Fruit fly (Drosophila melanogaster) whole organism, embryonic: Measurements from ENCODE around the gene Trmt6.
A peak's percentile ranks its signal among the peaks of the same experiment; 100 is the strongest.

Experiments used
- Aef1 ChIP-seq: fragments of 200-800 bp; sonication (Bioruptor generic); IDR thresholded peaks from 3 replicates; pipeline ENCODE4 v1.3.6; 2022; ENCODE audit warnings: missing biosample characterization, missing genetic modification characterization
- Antp ChIP-seq: fragments of 200-800 bp; sonication (Bioruptor generic); optimal IDR thresholded peaks from 3 replicates; lab custom pipeline; 2016; ENCODE audit warnings: missing biosample characterization, missing genetic modification characterization
- CG10321 ChIP-seq: fragments of 200-800 bp; sonication (Bioruptor generic); IDR thresholded peaks from 2 replicates; pipeline ENCODE4 v1.3.6; 2022; ENCODE audit warnings: missing biosample characterization, missing genetic modification characterization
- CG10654 ChIP-seq: fragments of 200-800 bp; sonication (Bioruptor generic); optimal IDR thresholded peaks from 2 replicates; lab custom pipeline; 2016; ENCODE audit warnings: missing biosample characterization, missing genetic modification characterization
- CG11398 ChIP-seq: fragments of 200-800 bp; sonication (Bioruptor generic); optimal IDR thresholded peaks from 2 replicates; lab custom pipeline; 2016; ENCODE audit warnings: missing biosample characterization, missing genetic modification characterization
- CG12236 ChIP-seq: fragments of 200-800 bp; sonication (Bioruptor generic); optimal IDR thresholded peaks from 2 replicates; lab custom pipeline; 2016; ENCODE audit warnings: missing biosample characterization, missing genetic modification characterization
- CG12299 ChIP-seq: fragments of 200-800 bp; sonication (Bioruptor generic); optimal IDR thresholded peaks from 2 replicates; lab custom pipeline; 2018; ENCODE audit warnings: missing biosample characterization, mild to moderate bottlenecking, missing genetic modification characterization
- CG12942 ChIP-seq: fragments of 200-800 bp; sonication (Bioruptor generic); optimal IDR thresholded peaks from 3 replicates; lab custom pipeline; 2016; ENCODE audit warnings: missing biosample characterization, missing genetic modification characterization
- CG15011 ChIP-seq: fragments of 200-800 bp; sonication (Bioruptor generic); optimal IDR thresholded peaks from 3 replicates; lab custom pipeline; 2018; ENCODE audit warnings: missing biosample characterization, mild to moderate bottlenecking, missing genetic modification characterization
- CG16863 ChIP-seq: fragments of 200-800 bp; sonication (Bioruptor generic); optimal IDR thresholded peaks from 3 replicates; lab custom pipeline; 2016; ENCODE audit warnings: missing biosample characterization, missing genetic modification characterization
- CG17612 ChIP-seq: fragments of 200-800 bp; sonication (Bioruptor generic); IDR thresholded peaks from 2 replicates; pipeline ENCODE4 v1.3.6; 2022; ENCODE audit warnings: missing biosample characterization, missing genetic modification characterization
- CG17829 ChIP-seq: fragments of 200-800 bp; optimal IDR thresholded peaks from 2 replicates; lab custom pipeline; 2019; ENCODE audit warnings: missing biosample characterization, mild to moderate bottlenecking, missing genetic modification characterization, moderate library complexity
- CG31388 ChIP-seq: fragments of 200-800 bp; sonication (Bioruptor generic); optimal IDR thresholded peaks from 2 replicates; lab custom pipeline; 2016; ENCODE audit warnings: missing biosample characterization, missing genetic modification characterization
- CG8290 ChIP-seq, 3 experiments: fragments of 200-800 bp; sonication (Bioruptor generic); optimal IDR thresholded peaks; 2 replicates each; lab custom pipeline; 2016 to 2019; ENCODE audit warnings: missing biosample characterization in 3 of 3, missing genetic modification characterization in 3 of 3, mild to moderate bottlenecking in 2 of 3, moderate library complexity in 1 of 3
- CG8924 ChIP-seq: fragments of 200-800 bp; optimal IDR thresholded peaks from 3 replicates; lab custom pipeline; 2019; ENCODE audit warnings: missing biosample characterization, mild to moderate bottlenecking, missing genetic modification characterization, moderate library complexity
- CG9876 ChIP-seq: fragments of 200-800 bp; sonication (Bioruptor generic); optimal IDR thresholded peaks from 2 replicates; lab custom pipeline; 2016; ENCODE audit warnings: missing biosample characterization, missing genetic modification characterization
- Camta ChIP-seq: fragments of 200-800 bp; sonication (Bioruptor generic); optimal IDR thresholded peaks from 2 replicates; lab custom pipeline; 2016; ENCODE audit warnings: missing biosample characterization, missing genetic modification characterization
- D19A ChIP-seq: fragments of 200-800 bp; optimal IDR thresholded peaks from 3 replicates; lab custom pipeline; 2019; ENCODE audit warnings: missing biosample characterization, mild to moderate bottlenecking, missing genetic modification characterization, moderate library complexity
- HHEX ChIP-seq: fragments of 200-800 bp; sonication (Bioruptor generic); optimal IDR thresholded peaks from 3 replicates; lab custom pipeline; 2017; ENCODE audit warnings: missing biosample characterization, mild to moderate bottlenecking, missing genetic modification characterization, missing genetic modification reagents
- HLHmδ ChIP-seq: fragments of 200-800 bp; sonication (Bioruptor generic); optimal IDR thresholded peaks from 2 replicates; lab custom pipeline; 2018; ENCODE audit warnings: missing biosample characterization, mild to moderate bottlenecking, missing genetic modification characterization, moderate library complexity
- HmgD ChIP-seq: fragments of 200-800 bp; sonication (Bioruptor generic); optimal IDR thresholded peaks from 3 replicates; lab custom pipeline; 2016; ENCODE audit warnings: missing biosample characterization, missing genetic modification characterization
- Lhr ChIP-seq: fragments of 200-800 bp; sonication (Bioruptor generic); optimal IDR thresholded peaks from 3 replicates; lab custom pipeline; 2017; ENCODE audit warnings: mild to moderate bottlenecking, missing biosample characterization, missing genetic modification reagents, missing genetic modification characterization
- MTF-1 ChIP-seq: fragments of 200-800 bp; sonication (Bioruptor generic); optimal IDR thresholded peaks from 2 replicates; lab custom pipeline; 2018; ENCODE audit warnings: missing biosample characterization, mild to moderate bottlenecking, missing genetic modification characterization, borderline replicate concordance
- Neu2 ChIP-seq: fragments of 200-800 bp; sonication (Bioruptor generic); optimal IDR thresholded peaks from 3 replicates; lab custom pipeline; 2016; ENCODE audit warnings: missing biosample characterization, missing genetic modification characterization, borderline replicate concordance
- Spps ChIP-seq: fragments of 200-800 bp; sonication (Bioruptor generic); optimal IDR thresholded peaks from 2 replicates; lab custom pipeline; 2018; ENCODE audit warnings: missing biosample characterization, mild to moderate bottlenecking, missing genetic modification characterization
- Stat92E ChIP-seq, 3 experiments: fragments of >200 bp in 2 of 3; fragments of 200-800 bp in 1 of 3; sonication (Bioruptor generic) in 1 of 3; optimal IDR thresholded peaks; 2 replicates each; lab custom pipeline; 2017 to 2019; ENCODE audit warnings: missing biosample characterization in 3 of 3, missing genetic modification characterization in 3 of 3, mild to moderate bottlenecking in 1 of 3, moderate library complexity in 1 of 3
- Vsx1 ChIP-seq: fragments of 200-800 bp; sonication (Bioruptor generic); optimal IDR thresholded peaks from 2 replicates; lab custom pipeline; 2017; ENCODE audit warnings: missing biosample characterization, mild to moderate bottlenecking, missing genetic modification characterization, missing genetic modification reagents
- abd-A ChIP-seq: fragments of 200-800 bp; sonication (Bioruptor generic); optimal IDR thresholded peaks from 3 replicates; lab custom pipeline; 2019; ENCODE audit warnings: missing biosample characterization, mild to moderate bottlenecking, missing genetic modification characterization, moderate library complexity
- amos ChIP-seq: fragments of 200-800 bp; sonication (Bioruptor generic); IDR thresholded peaks from 2 replicates; pipeline ENCODE4 v1.3.6; 2022; ENCODE audit warnings: missing biosample characterization, missing genetic modification characterization; ENCODE audit not compliant: partially characterized antibody
- cwo ChIP-seq: fragments of 200-800 bp; sonication (Bioruptor generic); optimal IDR thresholded peaks from 3 replicates; lab custom pipeline; 2017; ENCODE audit warnings: missing biosample characterization, missing genetic modification characterization, mild to moderate bottlenecking, moderate library complexity, missing genetic modification reagents
- dm ChIP-seq: fragments of 200-800 bp; sonication (Bioruptor generic); optimal IDR thresholded peaks from 3 replicates; lab custom pipeline; 2016; ENCODE audit warnings: missing biosample characterization, missing genetic modification characterization
- dysf ChIP-seq: fragments of 200-800 bp; sonication (Bioruptor generic); IDR thresholded peaks from 3 replicates; pipeline ENCODE4 v1.3.6; 2022; ENCODE audit warnings: missing biosample characterization, missing genetic modification characterization
- fd64A ChIP-seq: fragments of 200-800 bp; sonication (Bioruptor generic); optimal IDR thresholded peaks from 3 replicates; lab custom pipeline; 2018; ENCODE audit warnings: missing biosample characterization, mild to moderate bottlenecking, missing genetic modification characterization
- gcm ChIP-seq: fragments of 200-800 bp; sonication (Bioruptor generic); optimal IDR thresholded peaks from 2 replicates; lab custom pipeline; 2019; ENCODE audit warnings: missing biosample characterization, mild to moderate bottlenecking, missing genetic modification characterization, moderate library complexity
- gsb-n ChIP-seq: fragments of 200-800 bp; sonication (Bioruptor generic); optimal IDR thresholded peaks from 3 replicates; lab custom pipeline; 2018; ENCODE audit warnings: missing biosample characterization, mild to moderate bottlenecking, missing genetic modification characterization
- hb ChIP-seq: fragments of 200-800 bp; sonication (Bioruptor generic); IDR thresholded peaks from 3 replicates; pipeline ENCODE4 v1.3.6; 2022; ENCODE audit warnings: missing biosample characterization, missing genetic modification characterization; ENCODE audit not compliant: partially characterized antibody
- insv ChIP-seq, 2 experiments: fragments of 200-800 bp; sonication (Bioruptor generic); optimal IDR thresholded peaks; 3 replicates each; lab custom pipeline; 2016 to 2018; ENCODE audit warnings: missing biosample characterization in 2 of 2, missing genetic modification characterization in 2 of 2
- nmo ChIP-seq: fragments of 200-800 bp; sonication (Bioruptor generic); optimal IDR thresholded peaks from 2 replicates; lab custom pipeline; 2018; ENCODE audit warnings: missing biosample characterization, mild to moderate bottlenecking, missing genetic modification characterization, moderate library complexity
- nom ChIP-seq: fragments of 200-800 bp; sonication (Bioruptor generic); optimal IDR thresholded peaks from 2 replicates; lab custom pipeline; 2017; ENCODE audit warnings: missing biosample characterization, missing genetic modification characterization, mild to moderate bottlenecking, moderate library complexity, missing genetic modification reagents
- otp ChIP-seq: fragments of 200-800 bp; sonication (Bioruptor generic); IDR thresholded peaks from 3 replicates; pipeline ENCODE4, ENCODE4 v1.3.6; 2022; ENCODE audit warnings: missing biosample characterization, missing genetic modification characterization
- phol ChIP-seq: fragments of 200-800 bp; sonication (Bioruptor generic); optimal IDR thresholded peaks from 3 replicates; lab custom pipeline; 2018; ENCODE audit warnings: missing biosample characterization, mild to moderate bottlenecking, missing genetic modification characterization, moderate library complexity
- pum ChIP-seq: fragments of 200-800 bp; sonication (Bioruptor generic); optimal IDR thresholded peaks from 2 replicates; lab custom pipeline; 2016; ENCODE audit warnings: missing biosample characterization, missing genetic modification characterization
- row ChIP-seq: fragments of 200-800 bp; sonication (Bioruptor generic); IDR thresholded peaks from 3 replicates; pipeline ENCODE4 v1.3.6; 2022; ENCODE audit warnings: missing biosample characterization, missing genetic modification characterization
- sisA ChIP-seq: fragments of 200-800 bp; sonication (Bioruptor generic); IDR thresholded peaks from 2 replicates; pipeline ENCODE4 v1.3.6; 2022; ENCODE audit warnings: missing biosample characterization, missing genetic modification characterization
- sqz ChIP-seq: fragments of 200-800 bp; sonication (Bioruptor generic); optimal IDR thresholded peaks from 3 replicates; lab custom pipeline; 2018; ENCODE audit warnings: missing biosample characterization, mild to moderate bottlenecking, missing genetic modification characterization
- sr ChIP-seq: fragments of 200-800 bp; sonication (Bioruptor generic); IDR thresholded peaks from 3 replicates; pipeline ENCODE4 v1.3.6; 2022; ENCODE audit warnings: missing biosample characterization, missing genetic modification characterization
- zen2 ChIP-seq: fragments of 200-800 bp; sonication (Bioruptor generic); IDR thresholded peaks from 3 replicates; pipeline ENCODE4 v1.3.6; 2022; ENCODE audit warnings: missing biosample characterization, missing genetic modification characterization; ENCODE audit not compliant: partially characterized antibody
- zfh1 ChIP-seq: fragments of 200-800 bp; sonication (Bioruptor generic); IDR thresholded peaks from 3 replicates; pipeline ENCODE4 v1.3.6; 2022; ENCODE audit warnings: missing biosample characterization, missing genetic modification characterization

Trmt6 gene

dm6 chr2L:6557429-6558384 is 4.4 kb downstream of the Trmt6 start, which contains the start of the genes IFT52 and COX5B (continued):
- TF ChIP-seq D19A (tag; lab: Kevin White, UChicago) (peak; percentile 33), Neu2 (no peak), row (peak; percentile 43; the same call in 1 of the 3 replicates), CG12299 (tag; lab: Kevin White, UChicago) (peak; percentile 26), CG9876 (no peak), CG8290 (GFP tag; optimal IDR thresholded peaks at IDR 0.05; lab: Kevin White, UChicago) (peak; percentile 84), CG8290 (tag; optimal IDR thresholded peaks at IDR 0.05; lab: Kevin White, UChicago) (peak; percentile 16 to 61), CG31388 (GFP tag; lab: Kevin White, UChicago) (peak; percentile 66), HmgD (GFP tag; lab: Kevin White, UChicago) (no peak), Aef1 (peak; percentile 53; the same call in 2 of the 3 replicates), dysf (peak; percentile 64), insv (GFP tag; optimal IDR thresholded peaks at IDR 0.05; lab: Kevin White, UChicago) (peak in 1 of 2 experiments; percentile 40), CG17829 (peak; percentile 75), CG8924 (tag; lab: Kevin White, UChicago) (peak; percentile 41), amos (GFP tag; lab: Robert Waterston, UW) (peak; percentile 60), otp (GFP tag; lab: Robert Waterston, UW) (0 out of 3 replicates have a peak, but pooled peaks have one; percentile 32), gsb-n (tag; lab: Kevin White, UChicago) (peak; percentile 43), CG17612 (GFP tag; lab: Robert Waterston, UW) (0 out of 2 replicates have a peak, but pooled peaks have one; percentile 37), Lhr (peak; percentile 91), Antp (GFP tag; lab: Kevin White, UChicago) (peak; percentile 66), CG12236 (GFP tag; lab: Kevin White, UChicago) (no peak), CG16863 (peak; percentile 26), CG10321 (GFP tag; lab: Robert Waterston, UW) (no peak), nom (GFP tag; lab: Kevin White, UChicago) (no peak), nmo (peak; percentile 72), CG12942 (GFP tag; lab: Kevin White, UChicago) (peak; percentile 46), pum (GFP tag; lab: Kevin White, UChicago) (peak; percentile 66), sqz (GFP tag; lab: Kevin White, UChicago) (peak; percentile 51), CG11398 (GFP tag; lab: Kevin White, UChicago) (peak; percentile 27), zfh1 (peak; percentile 77), phol (peak; percentile 72), Camta (peak; percentile 56), CG15011 (GFP tag; lab: Kevin White, UChicago) (peak; percentile 1), dm (GFP tag; lab: Kevin White, UChicago) (peak; percentile 17), sisA (GFP tag; lab: Robert Waterston, UW) (peak; percentile 73), CG10654 (GFP tag; lab: Kevin White, UChicago) (peak; percentile 69), Spps (tag; lab: Kevin White, UChicago) (no peak), Vsx1 (GFP tag; lab: Kevin White, UChicago) (no peak)
- TF ChIP-seq, all 482 proteins: peak for 284

dm6 chr2L:6553797-6554188 is 8.3 kb downstream of the Trmt6 start:
- peak; percentile 58 for TF ChIP-seq abd-A (tag; lab: Kevin White, UChicago)
- TF ChIP-seq sr (GFP tag; lab: Robert Waterston, UW): 0 out of 3 replicates have a peak, but pooled peaks have one; percentile 34
- peak; percentile 32 for TF ChIP-seq HLHmδ (GFP tag; lab: Kevin White, UChicago)
- TF ChIP-seq fd64A (GFP tag; lab: Kevin White, UChicago): no peak
- peak in 1 of 3 experiments; percentile 84 for TF ChIP-seq Stat92E (GFP tag; optimal IDR thresholded peaks at IDR 0.05; lab: Kevin White, UChicago)
- no peak for TF ChIP-seq MTF-1 (GFP tag; lab: Kevin White, UChicago)
- TF ChIP-seq cwo (GFP tag; lab: Kevin White, UChicago): peak; percentile 25
- no peak for TF ChIP-seq hb (GFP tag; lab: Robert Waterston, UW)
- TF ChIP-seq gcm (GFP tag; lab: Kevin White, UChicago): peak; percentile 80
- no peak for TF ChIP-seq amos (GFP tag; lab: Robert Waterston, UW)
- TF ChIP-seq HHEX (GFP tag; lab: Kevin White, UChicago): no peak
- TF ChIP-seq zen2 (GFP tag; lab: Robert Waterston, UW): peak; percentile 48; the same call in 1 of the 3 replicates
